Fruit fly (Drosophila melanogaster) whole organism, wandering third instar larva: ENCODE data around the gene Ilp5.

Experiments
- Abd-B ChIP-seq: fragments of >200 bp; optimal IDR thresholded peaks from 2 replicates; lab custom pipeline; 2017; ENCODE audit warnings: missing biosample characterization, missing genetic modification characterization
- Dif ChIP-seq: fragments of 200-275, 200-300 bp; sonication (Bioruptor generic); optimal IDR thresholded peaks from 2 replicates; lab custom pipeline; 2018; ENCODE audit warnings: missing biosample characterization, missing genetic modification characterization; ENCODE audit not compliant: partially characterized antibody
- GATAd ChIP-seq: sonication (Bioruptor generic); optimal IDR thresholded peaks from 2 replicates; lab custom pipeline; 2016; ENCODE audit warnings: missing biosample characterization, missing genetic modification characterization
- HLH106 ChIP-seq: fragments of 200-800 bp; optimal IDR thresholded peaks from 3 replicates; lab custom pipeline; 2019; ENCODE audit warnings: missing biosample characterization, mild to moderate bottlenecking, missing genetic modification characterization, moderate library complexity
- Hnf4 ChIP-seq: fragments of 200-800 bp; sonication (Bioruptor generic); optimal IDR thresholded peaks from 2 replicates; lab custom pipeline; 2016; ENCODE audit warnings: missing biosample characterization, mild to moderate bottlenecking, missing genetic modification characterization
- Hr78 ChIP-seq: fragments of >200 bp; optimal IDR thresholded peaks from 2 replicates; lab custom pipeline; 2017; ENCODE audit warnings: missing biosample characterization, missing genetic modification characterization
- Hr83 ChIP-seq: fragments of 200-300 bp; sonication (Bioruptor generic); optimal IDR thresholded peaks from 2 replicates; lab custom pipeline; 2016; ENCODE audit warnings: missing biosample characterization, mild to moderate bottlenecking, missing genetic modification characterization, moderate library complexity; ENCODE audit not compliant: poor library complexity, severe bottlenecking
- Jra ChIP-seq: sonication (Bioruptor generic); optimal IDR thresholded peaks from 2 replicates; lab custom pipeline; 2016; ENCODE audit warnings: missing biosample characterization, missing genetic modification characterization
- Myc ChIP-seq: fragments of >200 bp; optimal IDR thresholded peaks from 2 replicates; lab custom pipeline; 2017
- N ChIP-seq: fragments of >200 bp; optimal IDR thresholded peaks from 2 replicates; lab custom pipeline; 2018; ENCODE audit warnings: missing biosample characterization, missing external identifiers, missing genetic modification characterization
- Rel ChIP-seq, 2 experiments: fragments of 200-800 bp; sonication (Bioruptor generic) in 1 of 2; optimal IDR thresholded peaks; 2 replicates in 1 of 2; 3 replicates in 1 of 2; lab custom pipeline; 2016 to 2019; ENCODE audit warnings: mild to moderate bottlenecking in 2 of 2, missing biosample characterization in 2 of 2, missing genetic modification characterization in 2 of 2, moderate library complexity in 1 of 2
- Sp1 ChIP-seq: fragments of 200-800 bp; sonication (Bioruptor generic); optimal IDR thresholded peaks from 3 replicates; lab custom pipeline; 2019; ENCODE audit warnings: missing biosample characterization, mild to moderate bottlenecking, missing genetic modification characterization, moderate library complexity
- Vsx2 ChIP-seq: fragments of 200-300, 225-300 bp; sonication (Bioruptor generic); optimal IDR thresholded peaks from 2 replicates; lab custom pipeline; 2018; ENCODE audit warnings: missing biosample characterization, missing genetic modification characterization; ENCODE audit not compliant: partially characterized antibody
- br ChIP-seq: fragments of 200-800 bp; sonication (Bioruptor generic); optimal IDR thresholded peaks from 2 replicates; lab custom pipeline; 2016; ENCODE audit warnings: missing biosample characterization, missing genetic modification characterization
- dsf ChIP-seq: sonication (Bioruptor generic); optimal IDR thresholded peaks from 2 replicates; lab custom pipeline; 2016; ENCODE audit warnings: missing biosample characterization, missing genetic modification characterization, borderline replicate concordance
- ey ChIP-seq: fragments of 200-800 bp; sonication (Bioruptor generic); optimal IDR thresholded peaks from 2 replicates; lab custom pipeline; 2016; ENCODE audit warnings: missing biosample characterization, missing genetic modification characterization
- foxo ChIP-seq, 2 experiments: fragments of 200-800 bp; sonication (Bioruptor generic); optimal IDR thresholded peaks; 2 replicates in 1 of 2; 3 replicates in 1 of 2; lab custom pipeline; 2016 to 2017; ENCODE audit warnings: missing biosample characterization in 2 of 2, missing genetic modification characterization in 2 of 2
- fru ChIP-seq: fragments of 200-800 bp; sonication (Bioruptor generic); optimal IDR thresholded peaks from 3 replicates; lab custom pipeline; 2016; ENCODE audit warnings: missing biosample characterization, mild to moderate bottlenecking, missing genetic modification characterization
- h ChIP-seq: fragments of 200-800 bp; sonication (Bioruptor generic); optimal IDR thresholded peaks from 3 replicates; lab custom pipeline; 2016; ENCODE audit warnings: missing biosample characterization, mild to moderate bottlenecking, missing genetic modification characterization
- jim ChIP-seq: fragments of 175-275, 200-325 bp; sonication (Bioruptor generic); optimal IDR thresholded peaks from 2 replicates; lab custom pipeline; 2016; ENCODE audit warnings: missing biosample characterization, mild to moderate bottlenecking, missing genetic modification characterization
- lola ChIP-seq: fragments of >200 bp; optimal IDR thresholded peaks from 2 replicates; lab custom pipeline; 2017; ENCODE audit warnings: missing biosample characterization, missing genetic modification characterization
- pan ChIP-seq: fragments of >200 bp; optimal IDR thresholded peaks from 2 replicates; lab custom pipeline; 2017
- sv ChIP-seq: fragments of 200-800 bp; sonication (Bioruptor generic); optimal IDR thresholded peaks from 3 replicates; lab custom pipeline; 2016; ENCODE audit warnings: missing biosample characterization, missing genetic modification characterization
- tai ChIP-seq: sonication (Bioruptor generic); optimal IDR thresholded peaks from 2 replicates; lab custom pipeline; 2016; ENCODE audit warnings: missing biosample characterization, missing genetic modification characterization
- usp ChIP-seq: fragments of >200 bp; optimal IDR thresholded peaks from 2 replicates; lab custom pipeline; 2017; ENCODE audit warnings: missing biosample characterization, missing genetic modification characterization
- woc ChIP-seq: sonication (Bioruptor generic); optimal IDR thresholded peaks from 2 replicates; lab custom pipeline; 2016; ENCODE audit warnings: missing biosample characterization, mild to moderate bottlenecking, missing genetic modification characterization

Ilp5 gene

DNA sequence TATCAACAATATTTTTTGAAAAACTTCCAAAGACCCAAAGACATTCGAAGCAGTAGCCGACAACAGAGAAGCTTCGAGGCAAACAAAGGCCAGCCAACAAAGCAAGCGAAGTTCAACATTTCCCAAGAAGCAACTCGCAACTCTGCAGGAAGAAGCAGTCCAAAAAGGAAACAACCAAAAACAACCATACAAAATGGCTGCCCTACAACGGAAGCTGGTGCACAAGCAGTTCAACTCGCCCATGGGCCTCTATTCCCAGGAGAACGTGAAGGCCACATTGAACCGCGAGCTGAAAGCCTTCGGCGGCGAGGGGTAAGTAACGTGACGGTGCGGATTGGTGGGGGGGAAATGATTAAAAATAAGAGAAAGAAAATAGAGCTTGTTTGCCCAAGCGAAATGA is 3.4 kb downstream of the Ilp5 start:
- no peak for TF ChIP-seq h (GFP tag; lab: Kevin White, UChicago)
- TF ChIP-seq Abd-B (GFP tag; lab: Kevin White, UChicago): no peak
- no peak for TF ChIP-seq pan

DNA sequence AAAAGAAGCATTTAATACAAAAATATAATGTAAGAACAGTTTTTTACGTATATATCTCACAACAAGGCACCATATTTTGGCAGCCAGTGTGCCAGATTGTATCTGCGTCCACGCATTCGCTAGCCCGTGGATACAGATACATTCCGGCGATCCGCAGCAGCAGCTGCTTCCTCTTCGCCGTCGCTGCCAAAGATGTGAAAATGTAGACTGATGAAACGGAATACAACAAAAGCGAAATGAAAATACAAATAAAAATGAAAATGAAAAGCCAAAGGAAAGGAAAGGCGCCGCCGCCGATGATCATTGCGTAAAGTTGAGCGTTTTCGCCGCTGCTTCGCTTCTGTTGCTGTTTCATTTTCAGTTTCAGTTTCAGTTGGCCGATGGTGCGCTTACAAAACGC is 8.0 kb downstream of the Ilp5 start:
- TF ChIP-seq Hr83 (GFP tag; lab: Kevin White, UChicago) (no peak), dsf (GFP tag; lab: Kevin White, UChicago) (no peak), tai (GFP tag; lab: Kevin White, UChicago) (no peak), Rel (GFP tag; optimal IDR thresholded peaks at IDR 0.05; lab: Kevin White, UChicago) (no peak), Rel (tag; optimal IDR thresholded peaks at IDR 0.05; lab: Kevin White, UChicago) (no peak), GATAd (GFP tag; lab: Kevin White, UChicago) (no peak), Hr78 (no peak), Jra (GFP tag; lab: Kevin White, UChicago) (no peak), usp (GFP tag; lab: Kevin White, UChicago) (no peak), jim (GFP tag; lab: Kevin White, UChicago) (no peak), N (GFP tag; lab: Kevin White, UChicago) (no peak)

DNA sequence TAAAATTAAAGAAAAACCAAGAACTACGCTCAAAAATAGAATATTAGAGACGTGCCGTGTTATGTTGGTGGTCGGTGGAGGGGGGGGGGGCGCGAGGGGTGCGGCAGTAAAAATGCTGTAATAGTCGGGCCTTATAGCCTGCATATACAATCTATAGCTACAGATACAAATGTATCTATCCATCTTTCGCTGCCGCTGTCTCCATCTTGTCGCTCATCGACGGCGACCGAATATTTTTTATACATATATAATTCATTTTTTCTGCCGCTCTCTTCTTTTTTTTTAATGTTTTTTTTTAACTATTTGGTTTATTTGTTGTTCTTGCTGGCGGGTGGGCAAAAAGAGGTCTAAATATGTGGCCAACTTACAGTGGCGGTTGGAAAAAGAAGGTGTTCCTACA is 9.1 kb downstream of the Ilp5 start:
- no peak for TF ChIP-seq usp (GFP tag; lab: Kevin White, UChicago)
- TF ChIP-seq Rel (GFP tag; optimal IDR thresholded peaks at IDR 0.05; lab: Kevin White, UChicago): no peak
- TF ChIP-seq Rel (tag; optimal IDR thresholded peaks at IDR 0.05; lab: Kevin White, UChicago): no peak
- no peak for TF ChIP-seq Hr83 (GFP tag; lab: Kevin White, UChicago)
- TF ChIP-seq HLH106 (tag; lab: Kevin White, UChicago): no peak
- TF ChIP-seq Jra (GFP tag; lab: Kevin White, UChicago): no peak
- TF ChIP-seq foxo (GFP tag; optimal IDR thresholded peaks at IDR 0.05; lab: Kevin White, UChicago): no peak
- TF ChIP-seq woc (GFP tag; lab: Kevin White, UChicago): no peak
- no peak for TF ChIP-seq ey
- no peak for TF ChIP-seq h (GFP tag; lab: Kevin White, UChicago)
- TF ChIP-seq pan: no peak
- no peak for TF ChIP-seq N (GFP tag; lab: Kevin White, UChicago)
- TF ChIP-seq lola (GFP tag; lab: Kevin White, UChicago): no peak
- no peak for TF ChIP-seq sv
- TF ChIP-seq GATAd (GFP tag; lab: Kevin White, UChicago): no peak

DNA sequence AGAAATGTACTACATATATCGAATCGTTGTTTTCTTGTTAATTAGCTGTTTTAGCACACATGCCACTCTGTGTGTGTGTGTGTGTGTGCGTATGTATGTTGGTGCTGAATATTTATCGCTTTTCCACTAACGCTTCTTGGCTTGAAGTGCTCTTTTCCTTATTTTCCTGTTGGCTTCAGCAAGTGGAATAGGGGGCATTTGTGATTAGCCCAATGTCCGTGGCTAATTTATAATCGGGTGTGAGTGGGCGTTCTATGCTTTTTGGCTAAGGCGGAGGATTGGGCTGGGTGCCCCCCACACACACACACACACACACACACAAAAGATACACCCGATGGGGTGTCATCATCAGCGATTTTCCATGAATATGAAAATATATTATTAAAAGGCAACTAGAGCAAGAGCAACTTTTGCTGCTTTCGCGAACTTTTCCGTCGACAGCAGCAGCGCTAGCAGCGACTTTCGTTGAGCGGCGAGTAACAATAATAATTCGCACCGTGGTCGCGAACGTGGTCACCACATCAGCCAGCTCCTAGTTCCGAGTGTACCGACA is 10.3 kb downstream of the Ilp5 start, which contains the start of gene CG43897:
Gene CG43897, plus strand, starts transcription at position 503 of the 553 bp plus-strand sequence.
- no peak for TF ChIP-seq Jra (GFP tag; lab: Kevin White, UChicago)
- no peak for TF ChIP-seq Sp1 (GFP tag; lab: Kevin White, UChicago)
- TF ChIP-seq jim (GFP tag; lab: Kevin White, UChicago): no peak
- no peak for TF ChIP-seq Hnf4 (GFP tag; lab: Kevin White, UChicago)
- TF ChIP-seq Myc (lab: Kevin White, UChicago): no peak
- no peak for TF ChIP-seq GATAd (GFP tag; lab: Kevin White, UChicago)
- TF ChIP-seq br (GFP tag; lab: Kevin White, UChicago): no peak
- no peak for TF ChIP-seq h (GFP tag; lab: Kevin White, UChicago)
- no peak for TF ChIP-seq dsf (GFP tag; lab: Kevin White, UChicago)
- TF ChIP-seq Vsx2 (GFP tag; lab: Kevin White, UChicago): no peak
- no peak for TF ChIP-seq Dif
- TF ChIP-seq fru (GFP tag; lab: Kevin White, UChicago): no peak

DNA sequence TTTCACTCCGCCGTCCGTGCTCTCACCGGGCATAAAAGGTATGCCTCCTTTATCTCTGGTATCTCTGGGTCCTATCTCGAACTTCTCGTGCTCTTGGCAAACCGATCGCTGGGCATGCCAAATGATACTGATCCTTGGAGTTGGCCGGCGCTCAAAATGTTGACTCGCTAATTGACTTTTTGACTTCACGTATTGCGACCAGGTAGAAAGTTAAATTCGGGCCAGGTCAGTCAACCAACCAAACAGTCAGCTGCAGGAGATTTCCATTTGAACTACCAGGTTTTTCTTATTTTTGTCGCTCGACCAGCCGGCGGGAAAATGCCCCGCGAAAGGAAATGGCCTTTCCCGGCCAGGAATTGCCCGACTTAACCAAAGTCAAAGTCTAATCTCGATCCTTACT is 19.6 kb downstream of the Ilp5 start, which contains the start of gene Ilp4:
Gene Ilp4, minus strand, starts transcription at position 139 of the 400 bp plus-strand sequence.
- TF ChIP-seq Hnf4 (GFP tag; lab: Kevin White, UChicago) (no peak), br (GFP tag; lab: Kevin White, UChicago) (no peak)

DNA sequence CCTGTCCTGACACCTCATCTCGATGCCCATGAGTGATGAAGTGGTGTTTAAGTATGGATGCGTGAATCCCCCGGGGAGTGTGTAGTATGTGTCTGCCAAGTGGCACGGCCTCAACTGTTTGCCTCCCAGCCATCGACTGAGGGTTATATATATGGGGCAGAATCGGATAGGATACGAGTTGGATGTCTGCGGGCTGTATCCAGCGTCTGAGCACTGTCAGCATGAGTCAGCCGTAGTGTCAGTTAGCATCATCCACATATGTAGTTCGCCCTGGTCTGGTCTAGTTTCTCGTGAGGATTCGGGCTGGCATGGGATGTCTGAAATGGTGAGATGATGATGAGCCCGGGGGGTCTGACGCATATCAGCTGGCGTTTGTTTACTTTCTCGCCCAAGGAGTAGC is 21.7 kb downstream of the Ilp5 start, which contains the start of gene Ilp3:
Gene Ilp3, minus strand, starts transcription at position 101 of the 400 bp plus-strand sequence.
- TF ChIP-seq pan: no peak
- no peak for TF ChIP-seq Jra (GFP tag; lab: Kevin White, UChicago)
